Fruit fly (Drosophila melanogaster) whole organism, embryonic: ENCODE data around the gene CG34300.

Experiments used
- Abd-B ChIP-seq: fragments of 200-800 bp; sonication (Bioruptor generic); optimal IDR thresholded peaks from 2 replicates; lab custom pipeline; 2018; ENCODE audit warnings: missing biosample characterization, mild to moderate bottlenecking, missing genetic modification characterization, moderate library complexity
- B-H1 ChIP-seq: fragments of 200-800 bp; sonication (Bioruptor generic); IDR thresholded peaks from 3 replicates; pipeline ENCODE4 v1.3.6; 2022; ENCODE audit warnings: missing biosample characterization, missing genetic modification characterization
- CG10321 ChIP-seq: fragments of 200-800 bp; sonication (Bioruptor generic); IDR thresholded peaks from 2 replicates; pipeline ENCODE4 v1.3.6; 2022; ENCODE audit warnings: missing biosample characterization, missing genetic modification characterization
- CG11093 ChIP-seq: fragments of 200-800 bp; sonication (Bioruptor generic); IDR thresholded peaks from 3 replicates; pipeline ENCODE4 v1.3.6; 2022; ENCODE audit warnings: missing biosample characterization, missing genetic modification characterization
- CG11560 ChIP-seq: fragments of 200-800 bp; sonication (Bioruptor generic); IDR thresholded peaks from 3 replicates; pipeline ENCODE4 v1.3.6; 2022; ENCODE audit warnings: missing biosample characterization, missing genetic modification characterization
- CG1233 ChIP-seq: fragments of 200-800 bp; sonication (Bioruptor generic); optimal IDR thresholded peaks from 4 replicates; lab custom pipeline; 2018; ENCODE audit warnings: missing biosample characterization, mild to moderate bottlenecking, missing genetic modification characterization
- CG14667 ChIP-seq: fragments of 200-800 bp; sonication (Bioruptor generic); IDR thresholded peaks from 2 replicates; pipeline ENCODE4 v1.3.6; 2022; ENCODE audit warnings: missing biosample characterization, missing genetic modification characterization
- CG14860 ChIP-seq: fragments of 200-800 bp; sonication (Bioruptor generic); IDR thresholded peaks from 3 replicates; pipeline ENCODE4 v1.3.6; 2022; ENCODE audit warnings: missing biosample characterization, missing genetic modification characterization; ENCODE audit not compliant: partially characterized antibody
- CG1647 ChIP-seq: fragments of 200-800 bp; sonication (Bioruptor generic); optimal IDR thresholded peaks from 3 replicates; lab custom pipeline; 2016; ENCODE audit warnings: missing biosample characterization, missing genetic modification characterization
- CG17186 ChIP-seq: fragments of 200-800 bp; sonication (Bioruptor generic); optimal IDR thresholded peaks from 3 replicates; lab custom pipeline; 2017; ENCODE audit warnings: missing biosample characterization, missing genetic modification reagents, missing genetic modification characterization
- CG2678 ChIP-seq: fragments of 200-800 bp; sonication (Bioruptor generic); optimal IDR thresholded peaks from 3 replicates; lab custom pipeline; 2019; ENCODE audit warnings: missing biosample characterization, mild to moderate bottlenecking, missing genetic modification characterization, moderate library complexity
- CG2889 ChIP-seq: fragments of 200-800 bp; sonication (Bioruptor generic); IDR thresholded peaks from 3 replicates; pipeline ENCODE4 v1.3.6; 2022; ENCODE audit warnings: missing biosample characterization, missing genetic modification characterization
- CG34224 ChIP-seq: fragments of 200-800 bp; sonication (Bioruptor generic); IDR thresholded peaks from 3 replicates; pipeline ENCODE4 v1.3.6; 2022; ENCODE audit warnings: missing biosample characterization, missing genetic modification characterization; ENCODE audit not compliant: partially characterized antibody
- CG42726 ChIP-seq: fragments of 200-800 bp; sonication (Bioruptor generic); IDR thresholded peaks from 2 replicates; pipeline ENCODE4 v1.3.6; 2022; ENCODE audit warnings: missing biosample characterization, missing genetic modification characterization; ENCODE audit not compliant: partially characterized antibody
- CG4328 ChIP-seq: fragments of 200-800 bp; sonication (Bioruptor generic); optimal IDR thresholded peaks from 3 replicates; lab custom pipeline; 2017; ENCODE audit warnings: missing biosample characterization, missing genetic modification reagents, missing genetic modification characterization
- CG6272 ChIP-seq: fragments of 200-800 bp; sonication (Bioruptor generic); IDR thresholded peaks from 2 replicates; pipeline ENCODE4 v1.3.6; 2022; ENCODE audit warnings: missing biosample characterization, missing genetic modification characterization
- CG6765 ChIP-seq: fragments of 200-800 bp; sonication (Bioruptor generic); optimal IDR thresholded peaks from 3 replicates; lab custom pipeline; 2017; ENCODE audit warnings: missing biosample characterization, mild to moderate bottlenecking, missing genetic modification characterization
- CG7987 ChIP-seq: fragments of 200-800 bp; sonication (Bioruptor generic); optimal IDR thresholded peaks from 2 replicates; lab custom pipeline; 2018; ENCODE audit warnings: missing biosample characterization, mild to moderate bottlenecking, missing genetic modification characterization, moderate library complexity
- CG8290 ChIP-seq, 3 experiments: fragments of 200-800 bp; sonication (Bioruptor generic); optimal IDR thresholded peaks; 2 replicates each; lab custom pipeline; 2016 to 2019; ENCODE audit warnings: missing biosample characterization in 3 of 3, missing genetic modification characterization in 3 of 3, mild to moderate bottlenecking in 2 of 3, moderate library complexity in 1 of 3
- Dip3 ChIP-seq: fragments of 200-800 bp; sonication (Bioruptor generic); optimal IDR thresholded peaks from 3 replicates; lab custom pipeline; 2016; ENCODE audit warnings: missing biosample characterization, missing genetic modification characterization
- H2.0 ChIP-seq: fragments of 200-800 bp; sonication (Bioruptor generic); IDR thresholded peaks from 2 replicates; pipeline ENCODE4 v1.3.6; 2022; ENCODE audit warnings: missing biosample characterization, missing genetic modification characterization
- HmgD ChIP-seq: fragments of 200-800 bp; sonication (Bioruptor generic); optimal IDR thresholded peaks from 3 replicates; lab custom pipeline; 2016; ENCODE audit warnings: missing biosample characterization, missing genetic modification characterization
- Hr3 ChIP-seq: fragments of 200-800 bp; sonication (Bioruptor generic); optimal IDR thresholded peaks from 3 replicates; lab custom pipeline; 2016; ENCODE audit warnings: missing biosample characterization, missing genetic modification characterization
- Hr78 ChIP-seq, 2 experiments: fragments of 200-800 bp in 1 of 2; fragments of >200 bp in 1 of 2; sonication (Bioruptor generic) in 1 of 2; optimal IDR thresholded peaks; 2 replicates each; lab custom pipeline; 2017 to 2019; ENCODE audit warnings: missing biosample characterization in 2 of 2, missing genetic modification characterization in 2 of 2, mild to moderate bottlenecking in 1 of 2, moderate library complexity in 1 of 2
- Med ChIP-seq: fragments of 200-800 bp; sonication (Bioruptor generic); peaks from one replicate; lab custom pipeline; 2016; ENCODE audit warnings: missing biosample characterization, missing genetic modification characterization, mild to moderate bottlenecking, inconsistent platforms, moderate library complexity
- Meics ChIP-seq: fragments of 200-800 bp; sonication (Bioruptor generic); optimal IDR thresholded peaks from 2 replicates; lab custom pipeline; 2017; ENCODE audit warnings: missing biosample characterization, mild to moderate bottlenecking, missing genetic modification characterization
- Myb ChIP-seq: fragments of 200-800 bp; sonication (Bioruptor generic); optimal IDR thresholded peaks from 2 replicates; lab custom pipeline; 2016; ENCODE audit warnings: missing biosample characterization, missing genetic modification characterization
- NC2β ChIP-seq: fragments of 200-800 bp; sonication (Bioruptor generic); optimal IDR thresholded peaks from 2 replicates; lab custom pipeline; 2016; ENCODE audit warnings: missing biosample characterization, missing genetic modification characterization
- Pdp1 ChIP-seq, 2 experiments: fragments of 200-800 bp; sonication (Bioruptor generic); optimal IDR thresholded peaks; 3 replicates each; lab custom pipeline; 2016; ENCODE audit warnings: missing biosample characterization in 2 of 2, missing genetic modification characterization in 2 of 2, mild to moderate bottlenecking in 1 of 2, moderate library complexity in 1 of 2
- Scr ChIP-seq: fragments of 200-800 bp; sonication (Bioruptor generic); IDR thresholded peaks from 2 replicates; pipeline ENCODE4 v1.3.6; 2022; ENCODE audit warnings: missing biosample characterization, missing genetic modification characterization; ENCODE audit not compliant: partially characterized antibody
- cad ChIP-seq: fragments of >200 bp; optimal IDR thresholded peaks from 2 replicates; lab custom pipeline; 2017; ENCODE audit warnings: missing biosample characterization, missing genetic modification characterization
- chinmo ChIP-seq: fragments of 200-800 bp; sonication (Bioruptor generic); IDR thresholded peaks from 4 replicates; pipeline ENCODE4 v1.3.6; 2022; ENCODE audit warnings: missing biosample characterization, missing genetic modification characterization; ENCODE audit not compliant: partially characterized antibody
- dan ChIP-seq: fragments of 200-800 bp; sonication (Bioruptor generic); IDR thresholded peaks from 2 replicates; pipeline ENCODE4 v1.3.6; 2022; ENCODE audit warnings: missing biosample characterization, missing genetic modification characterization
- dmrt11E ChIP-seq: fragments of 200-800 bp; sonication (Bioruptor generic); optimal IDR thresholded peaks from 3 replicates; lab custom pipeline; 2018; ENCODE audit warnings: missing biosample characterization, mild to moderate bottlenecking, missing genetic modification characterization, moderate library complexity
- fd102C ChIP-seq: fragments of 200-800 bp; sonication (Bioruptor generic); optimal IDR thresholded peaks from 2 replicates; lab custom pipeline; 2018; ENCODE audit warnings: missing biosample characterization, mild to moderate bottlenecking, missing genetic modification characterization, moderate library complexity
- gcm2 ChIP-seq: fragments of 200-800 bp; sonication (Bioruptor generic); optimal IDR thresholded peaks from 2 replicates; lab custom pipeline; 2016; ENCODE audit warnings: missing biosample characterization, missing genetic modification characterization
- grau ChIP-seq: fragments of 200-800 bp; optimal IDR thresholded peaks from 3 replicates; lab custom pipeline; 2019; ENCODE audit warnings: missing biosample characterization, mild to moderate bottlenecking, missing genetic modification characterization, moderate library complexity
- kay ChIP-seq: fragments of 200-800 bp; sonication (Bioruptor generic); optimal IDR thresholded peaks from 2 replicates; lab custom pipeline; 2016; ENCODE audit warnings: missing biosample characterization, missing genetic modification characterization
- kni ChIP-seq: fragments of 200-800 bp; sonication (Bioruptor generic); optimal IDR thresholded peaks from 3 replicates; lab custom pipeline; 2017; ENCODE audit warnings: mild to moderate bottlenecking, missing biosample characterization, missing genetic modification reagents, missing genetic modification characterization
- lov ChIP-seq, 2 experiments: fragments of 200-800 bp in 1 of 2; fragments of >200 bp in 1 of 2; sonication (Bioruptor generic) in 1 of 2; IDR thresholded peaks in 1 of 2; optimal IDR thresholded peaks in 1 of 2; 2 replicates in 1 of 2; 3 replicates in 1 of 2; pipeline versions ENCODE4 v1.3.6 to Lab custom; 2017 to 2022; ENCODE audit warnings: missing biosample characterization in 1 of 2, missing genetic modification characterization in 1 of 2
- maf-S ChIP-seq: fragments of 200-800 bp; sonication (Bioruptor generic); optimal IDR thresholded peaks from 2 replicates; lab custom pipeline; 2016; ENCODE audit warnings: missing biosample characterization, missing genetic modification characterization
- mam ChIP-seq: fragments of 200-800 bp; sonication (Bioruptor generic); optimal IDR thresholded peaks from 3 replicates; lab custom pipeline; 2016; ENCODE audit warnings: missing biosample characterization, missing genetic modification characterization
- repo ChIP-seq: fragments of 200-800 bp; sonication (Bioruptor generic); optimal IDR thresholded peaks from 2 replicates; lab custom pipeline; 2016; ENCODE audit warnings: missing biosample characterization, missing genetic modification characterization
- rib ChIP-seq: fragments of 200-800 bp; sonication (Bioruptor generic); IDR thresholded peaks from 2 replicates; pipeline ENCODE4 v1.3.6; 2022; ENCODE audit warnings: missing biosample characterization, missing genetic modification characterization
- sens-2 ChIP-seq: fragments of 200-800 bp; sonication (Bioruptor generic); IDR thresholded peaks from 2 replicates; pipeline ENCODE4 v1.3.6; 2022; ENCODE audit warnings: missing biosample characterization, missing genetic modification characterization
- seq ChIP-seq: fragments of 200-800 bp; sonication (Bioruptor generic); IDR thresholded peaks from 2 replicates; pipeline ENCODE4 v1.3.6; 2022; ENCODE audit warnings: missing biosample characterization, missing genetic modification characterization
- sim ChIP-seq: fragments of 200-800 bp; sonication (Bioruptor generic); IDR thresholded peaks from 2 replicates; pipeline ENCODE4 v1.3.6; 2022; ENCODE audit warnings: missing biosample characterization, missing genetic modification characterization
- sima ChIP-seq: fragments of 200-800 bp; sonication (Bioruptor generic); optimal IDR thresholded peaks from 2 replicates; lab custom pipeline; 2016; ENCODE audit warnings: missing biosample characterization, missing genetic modification characterization
- sob ChIP-seq: fragments of 200-800 bp; sonication (Bioruptor generic); IDR thresholded peaks from 2 replicates; pipeline ENCODE4 v1.3.6; 2022; ENCODE audit warnings: missing biosample characterization, missing genetic modification characterization

CG34300 gene

DNA sequence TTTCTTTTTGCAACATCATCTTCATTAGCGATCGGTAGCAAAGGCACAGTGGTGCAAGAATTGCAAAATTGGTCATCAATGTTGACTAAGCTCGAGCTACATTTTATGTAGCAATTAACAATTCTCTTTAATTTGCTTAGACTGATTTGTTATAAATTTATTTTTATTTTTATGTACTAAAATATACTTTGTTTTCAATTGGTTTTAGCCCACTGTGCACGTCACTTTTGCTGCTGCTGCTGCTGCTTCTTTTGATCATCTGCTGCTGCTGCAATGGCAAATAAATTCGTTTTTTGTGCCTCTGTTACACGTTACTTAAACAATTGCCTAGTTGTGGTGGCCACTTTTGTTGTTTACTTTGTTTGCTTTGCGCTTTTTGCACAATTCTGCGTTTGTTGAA is 10.4 kb downstream of the CG34300 start (continued):
- TF ChIP-seq sima (GFP tag; lab: Kevin White, UChicago) (no peak), NC2β (GFP tag; lab: Kevin White, UChicago) (peak; percentile 39), CG17186 (GFP tag; lab: Kevin White, UChicago) (peak; percentile 6), sob (GFP tag; lab: Robert Waterston, UW) (peak; percentile 80), Dip3 (GFP tag; lab: Kevin White, UChicago) (no peak), grau (tag; lab: Kevin White, UChicago) (peak; percentile 80), repo (GFP tag; lab: Kevin White, UChicago) (no peak), CG6272 (peak; percentile 60), rib (GFP tag; lab: Robert Waterston, UW) (peak; percentile 61; the same call in 1 of the 2 replicates), HmgD (GFP tag; lab: Kevin White, UChicago) (no peak), CG8290 (GFP tag; optimal IDR thresholded peaks at IDR 0.05; lab: Kevin White, UChicago) (peak; percentile 17), CG8290 (tag; optimal IDR thresholded peaks at IDR 0.05; lab: Kevin White, UChicago) (no peak), maf-S (peak; percentile 14), chinmo (GFP tag; lab: Robert Waterston, UW) (no peak), CG14860 (GFP tag; lab: Robert Waterston, UW) (peak; percentile 48; the same call in 2 of the 3 replicates), Abd-B (GFP tag; lab: Kevin White, UChicago) (peak; percentile 50), sim (GFP tag; lab: Robert Waterston, UW) (0 out of 2 replicates have a peak, but pooled peaks have one; percentile 51), kay (GFP tag; lab: Kevin White, UChicago) (no peak), CG7987 (no peak), CG34224 (GFP tag; lab: Robert Waterston, UW) (no peak), H2.0 (GFP tag; lab: Robert Waterston, UW) (peak; percentile 87), B-H1 (GFP tag; lab: Robert Waterston, UW) (peak; percentile 79), dmrt11E (tag; lab: Kevin White, UChicago) (peak; percentile 79), Myb (GFP tag; lab: Kevin White, UChicago) (peak; percentile 0), Hr78 (GFP tag; optimal IDR thresholded peaks at IDR 0.05; lab: Kevin White, UChicago) (peak in 1 of 2 experiments; percentile 22), CG10321 (GFP tag; lab: Robert Waterston, UW) (peak; percentile 63; the same call in 1 of the 2 replicates), CG1233 (GFP tag; lab: Kevin White, UChicago) (no peak), Hr3 (GFP tag; lab: Kevin White, UChicago) (peak; percentile 68), CG1647 (GFP tag; lab: Kevin White, UChicago) (no peak), CG2678 (tag; lab: Kevin White, UChicago) (peak; percentile 78), mam (peak; percentile 45), dan (peak; percentile 51; the same call in 1 of the 2 replicates), CG14667 (GFP tag; lab: Robert Waterston, UW) (peak; percentile 83), cad (GFP tag; lab: Kevin White, UChicago) (no peak), Pdp1 (GFP tag; optimal IDR thresholded peaks at IDR 0.05; lab: Kevin White, UChicago) (peak; percentile 6 to 70), gcm2 (peak; percentile 46), lov (optimal IDR thresholded peaks at IDR 0.05; lab: Kevin White, UChicago) (no peak), lov (GFP tag; IDR thresholded peaks at IDR 0.05; lab: Robert Waterston, UW) (peak; percentile 80; the same call in 2 of the 3 replicates), fd102C (GFP tag; lab: Kevin White, UChicago) (peak; percentile 69), Med (GFP tag; lab: Kevin White, UChicago) (peak; percentile 70), CG2889 (GFP tag; lab: Robert Waterston, UW) (peak; percentile 85), CG42726 (GFP tag; lab: Robert Waterston, UW) (no peak), seq (peak; percentile 87), CG11560 (tag; lab: Robert Waterston, UW) (peak; percentile 53; the same call in 1 of the 3 replicates), CG11093 (GFP tag; lab: Robert Waterston, UW) (peak; percentile 74), CG4328 (GFP tag; lab: Kevin White, UChicago) (no peak), kni (GFP tag; lab: Kevin White, UChicago) (no peak), Meics (GFP tag; lab: Kevin White, UChicago) (peak; percentile 70), sens-2 (GFP tag; lab: Robert Waterston, UW) (peak; percentile 54; the same call in 1 of the 2 replicates), Scr (GFP tag; lab: Robert Waterston, UW) (no peak), CG6765 (GFP tag; lab: Kevin White, UChicago) (no peak)
